6 fruit fly cellular contexts compared by ENCODE assay signal in the genomic region with DNA sequence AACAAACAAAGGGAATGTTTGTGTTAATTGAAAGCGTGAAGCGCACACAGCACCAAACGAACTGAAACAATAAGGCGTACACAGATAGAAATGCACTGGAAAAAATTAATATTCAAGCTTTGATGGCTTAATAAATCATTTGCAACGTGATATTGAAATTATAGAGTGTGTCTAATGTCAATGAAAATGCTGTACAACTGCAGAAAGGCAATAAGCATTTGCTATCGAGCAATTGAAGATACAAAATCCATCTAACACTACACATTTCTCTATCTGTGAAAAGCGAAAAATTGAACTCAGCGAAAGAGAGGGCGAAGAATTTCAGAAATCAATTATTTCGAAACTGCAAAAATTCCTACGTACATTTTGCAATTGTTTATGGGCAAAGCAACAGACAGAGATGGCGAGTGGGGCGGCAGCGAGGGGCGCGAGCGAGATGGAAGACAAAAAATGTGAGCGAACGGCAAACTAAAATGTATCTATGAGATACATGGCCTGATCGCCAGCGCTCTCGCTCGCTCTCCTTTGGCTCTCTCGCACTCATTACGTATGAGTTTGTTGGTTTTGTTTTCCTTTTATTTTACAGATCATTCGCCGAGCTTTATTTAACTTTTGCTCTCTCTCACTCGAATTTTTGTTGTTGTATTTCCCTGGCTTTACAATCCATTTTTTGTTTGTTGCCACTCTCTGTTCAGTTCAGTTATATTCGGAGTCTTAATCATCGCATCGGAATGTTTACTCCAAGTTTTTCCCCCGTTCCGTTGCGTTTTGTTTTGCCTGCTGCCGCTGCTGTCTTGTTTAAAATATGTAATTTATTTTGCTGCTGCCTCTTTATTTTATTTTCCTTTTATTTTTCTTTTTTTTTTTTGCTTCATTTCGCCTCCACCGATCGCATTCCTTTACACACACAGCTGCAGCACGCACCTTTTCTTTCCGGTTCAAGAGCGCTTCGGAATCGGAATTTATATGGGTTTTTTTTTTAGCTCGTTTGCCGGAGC.
TF ChIP-seq lines count a peak whose summit lies in the region.

No protein-coding gene starts in this region.

- TF ChIP-seq CTCF in whole organism, embryonic (GFP tag; optimal IDR thresholded peaks at IDR 0.05; lab: Kevin White, UChicago): peak; percentile 8

TF ChIP-seq in whole organism, 6 proteins besides CTCF, POLR2A, EP300 and RAD21:
- TF ChIP-seq CG8478 (optimal IDR thresholded peaks at IDR 0.05; lab: Kevin White, UChicago) (no peak), usp (GFP tag; optimal IDR thresholded peaks at IDR 0.05; lab: Kevin White, UChicago) (no peak), EcR (GFP tag; optimal IDR thresholded peaks at IDR 0.05; lab: Kevin White, UChicago) (no peak), psq (optimal IDR thresholded peaks at IDR 0.05; lab: Kevin White, UChicago) (no peak), Dll (optimal IDR thresholded peaks at IDR 0.05; lab: Kevin White, UChicago) (peak; percentile 72), pan (optimal IDR thresholded peaks at IDR 0.05; lab: Kevin White, UChicago) (no peak)

TF ChIP-seq in whole organism, adult, 20 proteins besides CTCF, POLR2A, EP300 and RAD21 (continues in another document):
- TF ChIP-seq CG7101 (tag; optimal IDR thresholded peaks at IDR 0.05; lab: Kevin White, UChicago): peak; percentile 52
- no peak for TF ChIP-seq CG1620 (GFP tag; optimal IDR thresholded peaks at IDR 0.05; lab: Kevin White, UChicago)
- peak; percentile 60 for TF ChIP-seq CG12768 (GFP tag; optimal IDR thresholded peaks at IDR 0.05; lab: Kevin White, UChicago)
- no peak for TF ChIP-seq Mnt (GFP tag; optimal IDR thresholded peaks at IDR 0.05; lab: Kevin White, UChicago)
- TF ChIP-seq kay (GFP tag; lab: Kevin White, UChicago; ENCODE audit: borderline replicate concordance): no peak
- peak; percentile 31 for TF ChIP-seq CG14711 (tag; optimal IDR thresholded peaks at IDR 0.05; lab: Kevin White, UChicago)
- no peak for TF ChIP-seq cic (GFP tag; optimal IDR thresholded peaks at IDR 0.05; lab: Kevin White, UChicago)
- no peak for TF ChIP-seq Hr96 (GFP tag; optimal IDR thresholded peaks at IDR 0.05; lab: Kevin White, UChicago)
- TF ChIP-seq CG5204 (GFP tag; optimal IDR thresholded peaks at IDR 0.05; lab: Kevin White, UChicago): no peak
- no peak for TF ChIP-seq pad (GFP tag; optimal IDR thresholded peaks at IDR 0.05; lab: Kevin White, UChicago)
- no peak for TF ChIP-seq toe (GFP tag; optimal IDR thresholded peaks at IDR 0.05; lab: Kevin White, UChicago)
- no peak for TF ChIP-seq Clk (GFP tag; optimal IDR thresholded peaks at IDR 0.05; lab: Kevin White, UChicago)
- peak; percentile 25 for TF ChIP-seq CG11617 (GFP tag; optimal IDR thresholded peaks at IDR 0.05; lab: Kevin White, UChicago)
- TF ChIP-seq cnc (optimal IDR thresholded peaks at IDR 0.05; lab: Kevin White, UChicago): no peak
- no peak for TF ChIP-seq Crg-1 (GFP tag; optimal IDR thresholded peaks at IDR 0.05; lab: Kevin White, UChicago)

TF ChIP-seq in whole organism, embryonic, 481 proteins besides CTCF, POLR2A, EP300 and RAD21 (continues in another document):
- TF ChIP-seq Asciz (GFP tag; optimal IDR thresholded peaks at IDR 0.05; lab: Kevin White, UChicago) (peak; percentile 62), gsb (GFP tag; IDR thresholded peaks at IDR 0.05; lab: Robert Waterston, UW) (0 out of 2 replicates have a peak, but pooled peaks have one; percentile 17), seq (GFP tag; IDR thresholded peaks at IDR 0.05; lab: Robert Waterston, UW) (peak; percentile 76), gfzf (GFP tag; optimal IDR thresholded peaks at IDR 0.05; lab: Kevin White, UChicago) (no peak), CG4424 (GFP tag; optimal IDR thresholded peaks at IDR 0.05; lab: Kevin White, UChicago) (peak; percentile 65), br (optimal IDR thresholded peaks at IDR 0.05; lab: Kevin White, UChicago) (no peak), H15 (GFP tag; IDR thresholded peaks at IDR 0.05; lab: Robert Waterston, UW) (peak; percentile 69; the same call in 2 of the 3 replicates), Stat92E (GFP tag; optimal IDR thresholded peaks at IDR 0.05; lab: Kevin White, UChicago) (no peak), CG15696 (tag; optimal IDR thresholded peaks at IDR 0.05; lab: Kevin White, UChicago) (no peak), CG12659 (GFP tag; optimal IDR thresholded peaks at IDR 0.05; lab: Kevin White, UChicago) (peak; percentile 69), CG30020 (tag; optimal IDR thresholded peaks at IDR 0.05; lab: Kevin White, UChicago) (no peak), ranshi (GFP tag; IDR thresholded peaks at IDR 0.05; lab: Robert Waterston, UW) (peak; percentile 70), CG6254 (GFP tag; optimal IDR thresholded peaks at IDR 0.05; lab: Kevin White, UChicago) (peak; percentile 19), Blimp-1 (GFP tag; optimal IDR thresholded peaks at IDR 0.05; lab: Kevin White, UChicago) (peak; percentile 61), CG13775 (GFP tag; optimal IDR thresholded peaks at IDR 0.05; lab: Kevin White, UChicago) (peak; percentile 61)

TF ChIP-seq in whole organism, prepupa, 60 proteins besides CTCF, POLR2A, EP300 and RAD21 (continues in another document):
- TF ChIP-seq CG10669 (GFP tag; optimal IDR thresholded peaks at IDR 0.05; lab: Kevin White, UChicago) (peak; percentile 20), Hr38 (GFP tag; optimal IDR thresholded peaks at IDR 0.05; lab: Kevin White, UChicago) (no peak), achi (GFP tag; optimal IDR thresholded peaks at IDR 0.05; lab: Kevin White, UChicago) (peak; percentile 62), CG3919 (GFP tag; optimal IDR thresholded peaks at IDR 0.05; lab: Kevin White, UChicago) (peak; percentile 58), Met (GFP tag; optimal IDR thresholded peaks at IDR 0.05; lab: Kevin White, UChicago) (peak; percentile 74), CG31627 (GFP tag; optimal IDR thresholded peaks at IDR 0.05; lab: Kevin White, UChicago) (peak; percentile 78), Smox (GFP tag; optimal IDR thresholded peaks at IDR 0.05; lab: Kevin White, UChicago) (peak; percentile 60), CG6854 (GFP tag; optimal IDR thresholded peaks at IDR 0.05; lab: Kevin White, UChicago) (no peak), Ets96B (tag; optimal IDR thresholded peaks at IDR 0.05; lab: Kevin White, UChicago) (peak; percentile 50), CG32006 (GFP tag; optimal IDR thresholded peaks at IDR 0.05; lab: Kevin White, UChicago) (peak; percentile 74), Sox14 (GFP tag; optimal IDR thresholded peaks at IDR 0.05; lab: Kevin White, UChicago) (peak; percentile 68), svp (GFP tag; lab: Kevin White, UChicago) (peak; percentile 79), CG7368 (GFP tag; optimal IDR thresholded peaks at IDR 0.05; lab: Kevin White, UChicago) (peak; percentile 37), CG6808 (GFP tag; optimal IDR thresholded peaks at IDR 0.05; lab: Kevin White, UChicago) (peak; percentile 37), spab (GFP tag; optimal IDR thresholded peaks at IDR 0.05; lab: Kevin White, UChicago) (no peak), CG15336 (GFP tag; IDR thresholded peaks at IDR 0.05; lab: Robert Waterston, UW) (peak; percentile 70)

TF ChIP-seq in whole organism, pupa, 21 proteins besides CTCF, POLR2A, EP300 and RAD21 (continues in another document):
- peak; percentile 19 for TF ChIP-seq CG15710 (tag; optimal IDR thresholded peaks at IDR 0.05; lab: Kevin White, UChicago)
- peak; percentile 20; the same call in 1 of the 2 replicates for TF ChIP-seq rn (GFP tag; IDR thresholded peaks at IDR 0.05; lab: Robert Waterston, UW)
- TF ChIP-seq CG17806 (tag; optimal IDR thresholded peaks at IDR 0.05; lab: Kevin White, UChicago): peak; percentile 65
- peak; percentile 77; the same call in 2 of the 3 replicates for TF ChIP-seq fd96Ca (GFP tag; IDR thresholded peaks at IDR 0.05; lab: Robert Waterston, UW)
- TF ChIP-seq Ets98B (GFP tag; IDR thresholded peaks at IDR 0.05; lab: Robert Waterston, UW): peak; percentile 43
- peak; percentile 64 for TF ChIP-seq CG9948 (tag; optimal IDR thresholded peaks at IDR 0.05; lab: Kevin White, UChicago)
- TF ChIP-seq Snoo (tag; optimal IDR thresholded peaks at IDR 0.05; lab: Kevin White, UChicago): peak; percentile 36
- TF ChIP-seq CG10348 (GFP tag; IDR thresholded peaks at IDR 0.05; lab: Robert Waterston, UW): no peak
- no peak for TF ChIP-seq gl (tag; optimal IDR thresholded peaks at IDR 0.05; lab: Kevin White, UChicago)
- TF ChIP-seq Pif1B (GFP tag; optimal IDR thresholded peaks at IDR 0.05; lab: Kevin White, UChicago): peak; percentile 59
- TF ChIP-seq Pif1A (GFP tag; optimal IDR thresholded peaks at IDR 0.05; lab: Kevin White, UChicago): peak; percentile 58
- no peak for TF ChIP-seq CG13204 (GFP tag; optimal IDR thresholded peaks at IDR 0.05; lab: Kevin White, UChicago)
- peak; percentile 80 for TF ChIP-seq CG4496 (GFP tag; IDR thresholded peaks at IDR 0.05; lab: Robert Waterston, UW)
- peak; percentile 70 for TF ChIP-seq CG8301 (tag; optimal IDR thresholded peaks at IDR 0.05; lab: Kevin White, UChicago)
- peak; percentile 70 for TF ChIP-seq CG14655 (GFP tag; optimal IDR thresholded peaks at IDR 0.05; lab: Kevin White, UChicago)
- peak; percentile 58 for TF ChIP-seq CG8159 (tag; optimal IDR thresholded peaks at IDR 0.05; lab: Kevin White, UChicago)

TF ChIP-seq in whole organism, wandering third instar larva, 38 proteins besides CTCF, POLR2A, EP300 and RAD21 (continues in another document):
- peak; percentile 45 for TF ChIP-seq HLH106 (tag; optimal IDR thresholded peaks at IDR 0.05; lab: Kevin White, UChicago)
- peak; percentile 48 for TF ChIP-seq sv (GFP tag; optimal IDR thresholded peaks at IDR 0.05; lab: Kevin White, UChicago)
- peak in 1 of 2 experiments; percentile 75 for TF ChIP-seq foxo (GFP tag; optimal IDR thresholded peaks at IDR 0.05; lab: Kevin White, UChicago)
- TF ChIP-seq h (GFP tag; optimal IDR thresholded peaks at IDR 0.05; lab: Kevin White, UChicago): peak; percentile 55
- TF ChIP-seq Hr78 (GFP tag; optimal IDR thresholded peaks at IDR 0.05; lab: Kevin White, UChicago): no peak
- TF ChIP-seq dl (GFP tag; optimal IDR thresholded peaks at IDR 0.05; lab: Kevin White, UChicago; ENCODE audit: insufficient read depth in 1 of 2, partially characterized antibody in 2 of 2): peak in 1 of 2 experiments; percentile 2
- no peak for TF ChIP-seq Hr83 (GFP tag; optimal IDR thresholded peaks at IDR 0.05; lab: Kevin White, UChicago; ENCODE audit: poor library complexity, severe bottlenecking)
- TF ChIP-seq OdsH (GFP tag; optimal IDR thresholded peaks at IDR 0.05; lab: Kevin White, UChicago): peak; percentile 48
- TF ChIP-seq ey (GFP tag; optimal IDR thresholded peaks at IDR 0.05; lab: Kevin White, UChicago): peak; percentile 69
- TF ChIP-seq Rel (GFP tag; optimal IDR thresholded peaks at IDR 0.05; lab: Kevin White, UChicago): no peak
- peak; percentile 92 for TF ChIP-seq Rel (tag; optimal IDR thresholded peaks at IDR 0.05; lab: Kevin White, UChicago)
- TF ChIP-seq sage (GFP tag; optimal IDR thresholded peaks at IDR 0.05; lab: Kevin White, UChicago): no peak
- no peak for TF ChIP-seq jim (GFP tag; optimal IDR thresholded peaks at IDR 0.05; lab: Kevin White, UChicago)
- TF ChIP-seq Jra (GFP tag; optimal IDR thresholded peaks at IDR 0.05; lab: Kevin White, UChicago): peak; percentile 0
- TF ChIP-seq dmrt93B (GFP tag; optimal IDR thresholded peaks at IDR 0.05; lab: Kevin White, UChicago): peak; percentile 25
- TF ChIP-seq tai (GFP tag; optimal IDR thresholded peaks at IDR 0.05; lab: Kevin White, UChicago): peak; percentile 45
- TF ChIP-seq psq (GFP tag; optimal IDR thresholded peaks at IDR 0.05; lab: Kevin White, UChicago): peak; percentile 41
- TF ChIP-seq br (GFP tag; optimal IDR thresholded peaks at IDR 0.05; lab: Kevin White, UChicago): peak; percentile 50
